Worm (Caenorhabditis elegans): ENCODE data around the gene ufm-1.
A peak's percentile ranks its signal among the peaks of the same experiment; 100 is the strongest.

Gene ufm-1

DNA sequence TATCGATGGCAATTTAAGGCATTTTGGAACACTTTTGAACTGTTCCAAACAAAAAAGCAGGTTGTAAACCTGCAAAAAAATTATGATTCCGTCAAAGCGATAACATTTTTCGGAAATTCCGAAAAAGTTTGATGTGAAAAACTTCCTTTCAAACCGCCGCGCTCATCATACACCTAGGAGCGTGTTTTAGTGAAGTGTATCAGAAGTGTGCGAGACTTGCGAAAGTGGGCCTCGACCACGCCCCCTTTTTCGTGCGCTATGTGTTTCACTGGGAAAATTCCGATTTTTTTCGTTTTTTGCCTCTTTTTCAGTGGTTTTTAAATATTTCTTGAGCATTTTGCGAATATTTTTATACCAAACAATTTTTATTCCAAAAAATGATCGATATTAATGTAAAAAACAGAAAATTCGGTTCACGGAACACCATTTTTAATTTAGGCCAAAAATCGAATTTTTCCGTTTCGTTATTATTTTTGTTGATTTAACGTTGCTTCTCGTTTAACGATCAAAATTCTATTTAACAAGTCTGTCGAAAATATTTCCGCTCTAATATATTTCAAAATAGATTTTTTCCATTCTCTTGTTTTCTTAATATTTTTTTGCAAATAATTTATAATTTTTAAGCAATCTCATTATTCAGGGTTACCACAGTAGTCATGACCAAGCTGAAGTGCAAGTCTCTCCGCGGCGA is 4.1 kb upstream of the ufm-1 start, which contains the start of gene rpl-35 (continued):
- peak; percentile 99 for TF ChIP-seq egl-18 (GFP tag; IDR thresholded peaks at IDR 0.05)
- no peak for TF ChIP-seq F55B11.4 (tag; optimal IDR thresholded peaks at IDR 0.05; ENCODE audit: borderline replicate concordance, insufficient read depth)
- peak; percentile 97 for TF ChIP-seq cebp-1 (GFP tag; IDR thresholded peaks at IDR 0.05)
- TF ChIP-seq cebp-1 (tag; optimal IDR thresholded peaks at IDR 0.05): peak; percentile 99
- TF ChIP-seq lag-1 (GFP tag; IDR thresholded peaks at IDR 0.05): 0 out of 2 replicates have a peak, but pooled peaks have one; percentile 86
- TF ChIP-seq ztf-25 (GFP tag; IDR thresholded peaks at IDR 0.05): peak; percentile 97
- peak; percentile 91; the same call in 1 of the 2 replicates for TF ChIP-seq bed-1 (GFP tag; IDR thresholded peaks at IDR 0.05)
- TF ChIP-seq fkh-3 (tag; optimal IDR thresholded peaks at IDR 0.05): peak; percentile 73
- no peak for TF ChIP-seq hlh-26 (GFP tag; conservative IDR thresholded peaks at IDR 0.05)
- peak; percentile 93 for TF ChIP-seq gei-17 (GFP tag; optimal IDR thresholded peaks at IDR 0.05)
- peak; percentile 89 for TF ChIP-seq xnd-1 (tag; optimal IDR thresholded peaks at IDR 0.05)
- TF ChIP-seq aptf-3 (GFP tag; IDR thresholded peaks at IDR 0.05): peak; percentile 96; the same call in 1 of the 2 replicates
- TF ChIP-seq atf-7 (tag; optimal IDR thresholded peaks at IDR 0.05): peak; percentile 98
- peak; percentile 80 for TF ChIP-seq die-1 (tag; optimal IDR thresholded peaks at IDR 0.05)
- TF ChIP-seq B0261.1 (tag; optimal IDR thresholded peaks at IDR 0.05): peak; percentile 57
- peak; percentile 99 for TF ChIP-seq lin-40 (tag; optimal IDR thresholded peaks at IDR 0.05)
- peak; percentile 98 for TF ChIP-seq nhr-80 (tag; optimal IDR thresholded peaks at IDR 0.05)
- TF ChIP-seq ceh-91 (GFP tag; IDR thresholded peaks at IDR 0.05): peak; percentile 99
- TF ChIP-seq zfh-2 (GFP tag; conservative IDR thresholded peaks at IDR 0.05): no peak; the same call in 1 of the 2 replicates
- TF ChIP-seq madf-10 (tag; optimal IDR thresholded peaks at IDR 0.05): peak; percentile 97
- TF ChIP-seq D2030.7 (GFP tag; IDR thresholded peaks at IDR 0.05): peak; percentile 99
- peak; percentile 93 for TF ChIP-seq sea-2 (GFP tag; IDR thresholded peaks at IDR 0.05)
- TF ChIP-seq somi-1 (GFP tag; optimal IDR thresholded peaks at IDR 0.05): peak; percentile 99
- TF ChIP-seq tbp1 (GFP tag; optimal IDR thresholded peaks at IDR 0.05): peak; percentile 83
- peak; percentile 97 for TF ChIP-seq bed-2 (GFP tag; IDR thresholded peaks at IDR 0.05)
- TF ChIP-seq F39B2.1 (GFP tag; IDR thresholded peaks at IDR 0.05): peak; percentile 95
- peak; percentile 100 for TF ChIP-seq lin-54 (GFP tag; optimal IDR thresholded peaks at IDR 0.05)
- TF ChIP-seq lsy-27 (tag; optimal IDR thresholded peaks at IDR 0.05; ENCODE audit: borderline replicate concordance, insufficient read depth): peak; percentile 86
- peak; percentile 98 for TF ChIP-seq unc-130 (GFP tag; optimal IDR thresholded peaks at IDR 0.05)
- peak; percentile 99 for TF ChIP-seq let-526 (GFP tag; IDR thresholded peaks at IDR 0.05)
- TF ChIP-seq sptf-2 (GFP tag; optimal IDR thresholded peaks at IDR 0.05): peak; percentile 95
- peak; percentile 100 for TF ChIP-seq dox-1 (GFP tag; IDR thresholded peaks at IDR 0.05)
- peak; percentile 99 for TF ChIP-seq K12H6.12 (tag; optimal IDR thresholded peaks at IDR 0.05)
- peak; percentile 55 for TF ChIP-seq mxl-1 (tag; optimal IDR thresholded peaks at IDR 0.05)
- TF ChIP-seq egrh-3 (GFP tag; IDR thresholded peaks at IDR 0.05): peak; percentile 85
- peak; percentile 48 for TF ChIP-seq tbx-9 (tag; optimal IDR thresholded peaks at IDR 0.05; ENCODE audit: borderline replicate concordance)
- peak; percentile 78 for TF ChIP-seq ceh-79 (tag; optimal IDR thresholded peaks at IDR 0.05)
- peak; percentile 94 for TF ChIP-seq hmg-1.2 (GFP tag; IDR thresholded peaks at IDR 0.05)
- TF ChIP-seq nfya-1 (tag; optimal IDR thresholded peaks at IDR 0.05; ENCODE audit: borderline replicate concordance, insufficient read depth): no peak
- peak; percentile 97 to 100 (median 99) for TF ChIP-seq lin-35 (GFP tag; optimal IDR thresholded peaks at IDR 0.05)
- peak; percentile 90 to 98 for TF ChIP-seq rec-8 (tag; optimal IDR thresholded peaks at IDR 0.05)
- TF ChIP-seq unc-62 (GFP tag; optimal IDR thresholded peaks at IDR 0.05): peak; percentile 41
- peak; percentile 93 for TF ChIP-seq hsf-1 (GFP tag; IDR thresholded peaks at IDR 0.05)
- peak; percentile 99 for TF ChIP-seq egl-44 (GFP tag; IDR thresholded peaks at IDR 0.05)
- TF ChIP-seq ama-1 (optimal IDR thresholded peaks at IDR 0.05): peak; percentile 10
- peak; percentile 62 to 79 for TF ChIP-seq ama-1 (GFP tag; optimal IDR thresholded peaks at IDR 0.05)
- TF ChIP-seq akir-1 (GFP tag; optimal IDR thresholded peaks at IDR 0.05): peak; percentile 88
